Worm (Caenorhabditis elegans) whole organism, L1 larva: ENCODE data around the gene C43C3.4.

ENCODE experiments used
- C16A3.4 ChIP-seq: fragments of 150-350 bp; optimal IDR thresholded peaks from 2 replicates; lab custom pipeline; 2014; ENCODE audit warnings: missing biosample characterization, missing genetic modification characterization
- C34B4.2 ChIP-seq: sonication (generic microtip); optimal IDR thresholded peaks from 2 replicates; lab custom pipeline; 2017; ENCODE audit warnings: mild to moderate bottlenecking, missing genetic modification characterization, missing compliant biosample characterization
- F16B12.6 ChIP-seq: fragments of 150-350 bp; optimal IDR thresholded peaks from 2 replicates; lab custom pipeline; 2014; ENCODE audit warnings: missing biosample characterization, missing genetic modification characterization
- Y116A8C.19 ChIP-seq: sonication (generic microtip); optimal IDR thresholded peaks from 2 replicates; lab custom pipeline; 2016; ENCODE audit warnings: missing compliant biosample characterization, missing genetic modification characterization, borderline replicate concordance
- alr-1 ChIP-seq: fragments of 200-800 bp; sonication (Bioruptor generic); optimal IDR thresholded peaks from 2 replicates; lab custom pipeline; 2018; ENCODE audit warnings: borderline replicate concordance, mild to moderate bottlenecking, missing genetic modification characterization, missing compliant biosample characterization
- ama-1 ChIP-seq: fragments of 150-350 bp; optimal IDR thresholded peaks from 2 replicates; lab custom pipeline; 2014
- ceh-82 ChIP-seq, 3 experiments: fragments of 150-350 bp in 1 of 3; sonication (generic microtip) in 2 of 3; optimal IDR thresholded peaks; 2 replicates each; lab custom pipeline; 2014 to 2017; ENCODE audit warnings: missing biosample characterization in 3 of 3, missing genetic modification characterization in 3 of 3
- ceh-88 ChIP-seq: fragments of 200-800 bp; sonication (Bioruptor generic); IDR thresholded peaks from 2 replicates; pipeline ENCODE4 v1.3.6; 2022; ENCODE audit warnings: missing genetic modification characterization, missing compliant biosample characterization
- ces-1 ChIP-seq: fragments of 150-350 bp; optimal IDR thresholded peaks from 2 replicates; lab custom pipeline; 2014; ENCODE audit warnings: missing biosample characterization, missing genetic modification reagents, missing genetic modification characterization
- dpl-1 ChIP-seq, 3 experiments: fragments of 150-350 bp in 2 of 3; sonication (generic microtip) in 1 of 3; optimal IDR thresholded peaks; 2 replicates each; lab custom pipeline; 2014 to 2017; ENCODE audit warnings: missing biosample characterization in 3 of 3, missing genetic modification characterization in 3 of 3, missing genetic modification reagents in 3 of 3
- dsc-1 ChIP-seq: sonication (generic microtip); optimal IDR thresholded peaks from 2 replicates; lab custom pipeline; 2016; ENCODE audit warnings: mild to moderate bottlenecking, missing genetic modification characterization, missing compliant biosample characterization
- efl-3 ChIP-seq: fragments of 200-800 bp; sonication (Bioruptor generic); optimal IDR thresholded peaks from 2 replicates; lab custom pipeline; 2018; ENCODE audit warnings: mild to moderate bottlenecking, missing genetic modification characterization, missing compliant biosample characterization
- fkh-4 ChIP-seq: sonication (generic microtip); optimal IDR thresholded peaks from 2 replicates; lab custom pipeline; 2016; ENCODE audit warnings: missing compliant biosample characterization, missing genetic modification characterization, borderline replicate concordance
- fkh-8 ChIP-seq: sonication (generic microtip); optimal IDR thresholded peaks from 2 replicates; lab custom pipeline; 2016; ENCODE audit warnings: mild to moderate bottlenecking, missing genetic modification characterization, missing compliant biosample characterization
- hlh-4 ChIP-seq: sonication (generic microtip); optimal IDR thresholded peaks from 2 replicates; lab custom pipeline; 2016; ENCODE audit warnings: mild to moderate bottlenecking, missing genetic modification characterization, missing compliant biosample characterization
- irx-1 ChIP-seq: sonication (generic microtip); optimal IDR thresholded peaks from 2 replicates; lab custom pipeline; 2016; ENCODE audit warnings: missing genetic modification characterization, missing compliant biosample characterization
- lin-15B ChIP-seq: fragments of 150-350 bp; sonication (generic microtip); optimal IDR thresholded peaks from 3 replicates; lab custom pipeline; 2014; ENCODE audit warnings: missing biosample characterization, missing genetic modification characterization
- lsy-2 ChIP-seq, 2 experiments: fragments of 150-350 bp; optimal IDR thresholded peaks; 2 replicates each; lab custom pipeline; 2014; ENCODE audit warnings: missing biosample characterization in 2 of 2, missing genetic modification characterization in 2 of 2
- mab-9 ChIP-seq: fragments of 200-800 bp; sonication (Bioruptor generic); IDR thresholded peaks from 2 replicates; pipeline ENCODE4 v1.3.6; 2022; ENCODE audit warnings: missing genetic modification reagents, missing genetic modification characterization, missing compliant biosample characterization
- nhr-20 ChIP-seq: sonication (generic microtip); optimal IDR thresholded peaks from 2 replicates; lab custom pipeline; 2016; ENCODE audit warnings: mild to moderate bottlenecking, missing genetic modification characterization, missing compliant biosample characterization
- nhr-28 ChIP-seq: fragments of 150-350 bp; optimal IDR thresholded peaks from 2 replicates; lab custom pipeline; 2014; ENCODE audit warnings: missing biosample characterization, missing genetic modification characterization
- nhr-71 ChIP-seq: sonication (generic microtip); optimal IDR thresholded peaks from 2 replicates; lab custom pipeline; 2016; ENCODE audit warnings: mild to moderate bottlenecking, missing genetic modification characterization, moderate library complexity, missing compliant biosample characterization
- nhr-76 ChIP-seq: sonication (generic microtip); optimal IDR thresholded peaks from 2 replicates; lab custom pipeline; 2017; ENCODE audit warnings: missing biosample characterization, missing genetic modification characterization
- nhr-85 ChIP-seq: sonication (generic microtip); peaks from one replicate; lab custom pipeline; 2016; ENCODE audit warnings: missing genetic modification characterization, inconsistent platforms, missing compliant biosample characterization
- pax-3 ChIP-seq: fragments of 200-800 bp; sonication (Bioruptor generic); optimal IDR thresholded peaks from 2 replicates; lab custom pipeline; 2018; ENCODE audit warnings: mild to moderate bottlenecking, missing genetic modification characterization, moderate library complexity, missing compliant biosample characterization
- pqm-1 ChIP-seq: sonication (generic microtip); optimal IDR thresholded peaks from 3 replicates; lab custom pipeline; 2017; ENCODE audit warnings: missing biosample characterization, missing genetic modification characterization
- snu-23 ChIP-seq: sonication (generic microtip); optimal IDR thresholded peaks from 2 replicates; lab custom pipeline; 2016; ENCODE audit warnings: missing genetic modification characterization, missing compliant biosample characterization
- sptf-1 ChIP-seq: fragments of 150-350 bp; optimal IDR thresholded peaks from 2 replicates; lab custom pipeline; 2014; ENCODE audit warnings: missing biosample characterization, missing genetic modification characterization
- tlp-1 ChIP-seq: fragments of 150-350 bp; optimal IDR thresholded peaks from 2 replicates; lab custom pipeline; 2014; ENCODE audit warnings: missing biosample characterization, missing genetic modification characterization
- vab-15 ChIP-seq: sonication (generic microtip); optimal IDR thresholded peaks from 2 replicates; lab custom pipeline; 2017; ENCODE audit warnings: missing genotype, mild to moderate bottlenecking, missing genetic modification characterization, missing compliant biosample characterization
- xbp-1 ChIP-seq: sonication (generic microtip); optimal IDR thresholded peaks from 2 replicates; lab custom pipeline; 2016; ENCODE audit warnings: missing genetic modification characterization, missing compliant biosample characterization

Gene C43C3.4

ce11 chrX:9674799-9675198 lies at the start of gene C43C3.4:
TSS of gene C43C3.4 (minus strand) at chrX:9674899.
- TF ChIP-seq pax-3 (tag; lab: Kevin White, UChicago) (no peak), dsc-1 (tag; lab: Kevin White, UChicago) (peak; percentile 45)

- TF ChIP-seq fkh-4 (tag; lab: Kevin White, UChicago) (peak; percentile 77), dsc-1 (tag; lab: Kevin White, UChicago) (peak; percentile 96), ama-1 (lab: Kevin White, UChicago) (no peak), efl-3 (GFP tag; lab: Kevin White, UChicago) (no peak)
Observed at ce11 chrX:9719070-9719469, 44.4 kb upstream of the C43C3.4 start.

ce11 chrX:9717265-9717664 lies 42.6 kb upstream of the C43C3.4 start, which contains the start of gene him-4:
TSS of gene him-4 (plus strand) at chrX:9717565.
- TF ChIP-seq nhr-76 (tag; lab: Kevin White, UChicago) (no peak), tlp-1 (tag; lab: Kevin White, UChicago) (no peak), mab-9 (GFP tag; lab: Robert Waterston, UW) (no peak), dsc-1 (tag; lab: Kevin White, UChicago) (no peak), vab-15 (tag; lab: Kevin White, UChicago) (no peak), irx-1 (tag; lab: Kevin White, UChicago) (no peak), sptf-1 (tag; lab: Kevin White, UChicago) (no peak)

ce11 chrX:9713613-9714012 lies 38.9 kb upstream of the C43C3.4 start, which contains the start of gene F15G9.2:
TSS of gene F15G9.2 (minus strand) at chrX:9713713.
- TF ChIP-seq pax-3 (tag; lab: Kevin White, UChicago) (no peak), ceh-88 (GFP tag; lab: Robert Waterston, UW) (no peak), C16A3.4 (tag; lab: Kevin White, UChicago) (no peak), xbp-1 (no peak), lsy-2 (tag; optimal IDR thresholded peaks at IDR 0.05; lab: Kevin White, UChicago) (no peak), tlp-1 (tag; lab: Kevin White, UChicago) (no peak), F16B12.6 (tag; lab: Kevin White, UChicago) (no peak), dpl-1 (GFP tag; optimal IDR thresholded peaks at IDR 0.05; lab: Kevin White, UChicago) (no peak), pqm-1 (tag; lab: Kevin White, UChicago) (no peak), vab-15 (tag; lab: Kevin White, UChicago) (no peak), alr-1 (tag; lab: Kevin White, UChicago) (no peak), fkh-8 (no peak), ces-1 (no peak), nhr-20 (tag; lab: Kevin White, UChicago) (no peak), nhr-28 (tag; lab: Kevin White, UChicago) (no peak), lin-15B (no peak), nhr-85 (no peak), snu-23 (GFP tag; lab: Kevin White, UChicago) (no peak), Y116A8C.19 (tag; lab: Kevin White, UChicago) (no peak)

DNA sequence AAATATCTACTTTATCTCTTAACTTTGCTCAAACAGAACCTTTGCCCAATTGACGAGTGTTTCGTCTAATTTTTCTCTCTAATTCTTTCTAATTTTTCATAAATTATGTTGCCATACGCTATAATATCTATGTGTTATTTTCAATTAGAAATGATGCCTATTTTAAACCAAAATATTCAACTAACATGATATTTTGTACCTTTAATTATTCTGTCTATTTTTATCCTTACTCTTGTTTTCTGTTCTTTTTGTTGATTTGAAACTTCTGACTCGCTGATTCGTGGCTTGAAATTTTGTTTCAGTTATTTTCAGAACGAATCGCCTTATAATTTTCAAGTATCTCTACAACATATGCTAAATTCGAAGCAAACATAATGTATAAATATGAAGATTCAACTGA lies 34.8 kb upstream of the C43C3.4 start, which contains the start of gene F15G9.6:
F15G9.6 (plus strand) TSS at position 301 of the 400 bp plus-strand sequence.
- TF ChIP-seq lin-15B (no peak), ceh-82 (tag; optimal IDR thresholded peaks at IDR 0.05; lab: Kevin White, UChicago) (no peak), snu-23 (GFP tag; lab: Kevin White, UChicago) (no peak), nhr-71 (tag; lab: Kevin White, UChicago) (no peak)

- TF ChIP-seq hlh-4 (no peak), fkh-8 (no peak), ceh-88 (GFP tag; lab: Robert Waterston, UW) (no peak), C34B4.2 (tag; lab: Kevin White, UChicago) (no peak)
Observed at ce11 chrX:9706084-9706483, 31.4 kb upstream of the C43C3.4 start, which contains the start of gene F15G9.1. TSS of gene F15G9.1 (plus strand) at chrX:9706384.
